Worm (Caenorhabditis elegans) whole organism, L4/young adult: Measurements from ENCODE around the gene T04C12.7.

Experiments
- W03F9.2 ChIP-seq: fragments of 150-350 bp; optimal IDR thresholded peaks from 2 replicates; lab custom pipeline; 2014; ENCODE audit warnings: missing biosample characterization, missing genetic modification characterization
- dao-5 ChIP-seq: sonication (generic microtip); optimal IDR thresholded peaks from 2 replicates; lab custom pipeline; 2016; ENCODE audit warnings: missing genotype, missing genetic modification characterization, moderate library complexity, missing compliant biosample characterization
- him-1 ChIP-seq: sonication (generic microtip); optimal IDR thresholded peaks from 2 replicates; lab custom pipeline; 2016; ENCODE audit warnings: missing genotype, missing genetic modification reagents, missing genetic modification characterization, missing compliant biosample characterization

DNA sequence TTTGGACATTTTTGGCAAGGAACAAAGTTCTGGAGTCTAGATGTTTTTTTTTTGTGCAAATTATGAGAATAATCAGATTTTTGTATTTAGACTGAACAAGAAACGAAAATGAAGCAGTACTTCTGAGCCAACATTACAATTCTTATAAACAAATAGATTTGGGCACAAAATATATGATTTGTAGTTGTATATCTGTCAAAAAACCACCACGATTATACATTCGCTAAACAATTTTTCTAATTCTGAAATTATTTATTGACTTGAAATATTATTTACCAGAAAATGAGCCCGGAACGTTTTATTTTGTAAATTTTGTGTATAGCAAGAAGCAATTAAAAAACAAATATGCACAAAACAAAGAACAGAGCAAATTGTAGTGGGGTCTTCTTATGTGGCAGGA is 17.5 kb downstream of the T04C12.7 start:
- TF ChIP-seq W03F9.2 = no peak
- TF ChIP-seq dao-5 (tag; lab: Kevin White, UChicago) = no peak
- no peak for TF ChIP-seq him-1
